Fruit fly (Drosophila melanogaster): Measurements from ENCODE around the gene CG9497.

DNA sequence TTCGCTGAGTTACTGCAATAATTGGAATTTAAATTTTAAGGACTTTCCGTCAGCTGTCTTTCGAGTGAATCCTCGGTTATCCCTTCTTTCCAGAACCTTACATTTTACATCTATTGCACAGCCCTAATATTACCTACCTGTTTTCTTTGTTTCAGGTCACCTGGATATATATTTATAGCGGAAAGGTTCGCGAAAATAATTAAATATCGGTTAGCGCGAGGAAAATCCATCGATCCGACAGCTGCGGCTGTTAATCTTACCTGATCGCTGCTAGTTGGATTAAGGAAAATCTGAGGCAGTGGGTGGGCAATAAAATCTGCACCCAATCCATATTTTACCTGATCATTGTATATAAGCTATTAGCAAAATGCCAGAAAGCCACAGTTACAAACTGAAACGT, 24.9 kb upstream of the CG9497 start:
- TF ChIP-seq Dfd (GFP tag; optimal IDR thresholded peaks at IDR 0.05) (no peak), OdsH (GFP tag; optimal IDR thresholded peaks at IDR 0.05) (no peak), h (GFP tag; optimal IDR thresholded peaks at IDR 0.05) (no peak), usp (GFP tag; optimal IDR thresholded peaks at IDR 0.05) (no peak), pan (optimal IDR thresholded peaks at IDR 0.05) (no peak), Jra (GFP tag; optimal IDR thresholded peaks at IDR 0.05) (no peak), Myc (optimal IDR thresholded peaks at IDR 0.05) (no peak), Hnf4 (GFP tag; optimal IDR thresholded peaks at IDR 0.05) (no peak), psq (GFP tag; optimal IDR thresholded peaks at IDR 0.05) (no peak), sage (GFP tag; optimal IDR thresholded peaks at IDR 0.05) (no peak), lola (GFP tag; optimal IDR thresholded peaks at IDR 0.05) (no peak), Rel (GFP tag; optimal IDR thresholded peaks at IDR 0.05) (no peak), Rel (tag; optimal IDR thresholded peaks at IDR 0.05) (no peak)
